Fruit fly (Drosophila melanogaster): Measurements from ENCODE around the gene CG14298.

The CG14298 gene

DNA sequence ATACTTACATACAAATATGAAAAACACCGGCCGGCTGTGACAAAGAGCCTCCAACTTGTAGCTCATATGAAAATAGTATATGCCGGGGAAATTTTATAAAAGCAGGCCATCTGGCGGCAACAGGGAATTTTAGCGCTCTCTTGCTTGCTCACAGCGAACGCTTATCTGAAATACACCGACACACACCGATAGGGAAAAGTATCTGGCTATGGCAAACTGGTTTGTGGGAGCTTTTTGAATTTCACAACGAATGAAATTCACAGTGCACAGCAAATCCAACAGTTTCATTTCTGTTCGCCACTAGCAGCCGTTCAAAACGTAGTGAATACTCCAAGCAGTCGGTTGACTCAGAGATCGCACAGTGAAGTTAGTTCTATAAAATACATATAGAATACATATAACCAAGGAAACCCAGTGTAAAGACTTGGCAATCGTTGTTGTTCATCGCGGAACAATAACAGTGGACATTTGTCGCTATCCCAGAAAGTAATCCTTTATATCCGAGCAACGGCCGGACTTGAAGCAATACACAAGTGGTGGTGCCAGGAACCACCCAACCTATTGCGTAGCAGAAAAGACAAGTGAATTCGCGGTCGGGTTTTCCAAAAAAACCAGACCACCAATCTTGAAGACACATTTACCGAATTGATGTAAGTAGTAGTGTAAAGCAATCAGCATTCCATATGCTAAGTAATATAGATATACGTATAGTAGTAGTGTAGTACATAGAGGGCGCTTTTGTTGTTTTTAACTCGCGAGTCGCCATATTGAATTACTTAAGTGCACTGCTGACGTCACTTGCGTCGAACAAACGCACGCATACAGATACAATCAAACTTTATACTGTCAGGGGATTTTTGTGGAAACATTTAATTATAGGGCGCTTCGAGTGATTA, 42.9 kb downstream of the CG14298 start (continued):
- TF ChIP-seq pan (optimal IDR thresholded peaks at IDR 0.05): no peak
- no peak for TF ChIP-seq pan (GFP tag; optimal IDR thresholded peaks at IDR 0.05 in 1 of 2, IDR thresholded peaks at IDR 0.05 in 1 of 2)
- TF ChIP-seq Antp (GFP tag; optimal IDR thresholded peaks at IDR 0.05): no peak
- TF ChIP-seq gro (GFP tag; optimal IDR thresholded peaks at IDR 0.05): no peak
- TF ChIP-seq wek (GFP tag; optimal IDR thresholded peaks at IDR 0.05): no peak
- no peak for TF ChIP-seq bcd (GFP tag; optimal IDR thresholded peaks at IDR 0.05)
- TF ChIP-seq Sry-β (GFP tag; optimal IDR thresholded peaks at IDR 0.05): no peak
- peak; percentile 34 for TF ChIP-seq B-H2 (GFP tag; optimal IDR thresholded peaks at IDR 0.05)
- TF ChIP-seq mirr (GFP tag; optimal IDR thresholded peaks at IDR 0.05): peak; percentile 49
- no peak for TF ChIP-seq chif (GFP tag; optimal IDR thresholded peaks at IDR 0.05)
- no peak for TF ChIP-seq gcm (GFP tag; optimal IDR thresholded peaks at IDR 0.05)
- no peak for TF ChIP-seq hb (GFP tag; IDR thresholded peaks at IDR 0.05; ENCODE audit: partially characterized antibody)
- TF ChIP-seq dati (GFP tag; IDR thresholded peaks at IDR 0.05): no peak
- TF ChIP-seq danr (GFP tag; IDR thresholded peaks at IDR 0.05): no peak
- no peak for TF ChIP-seq CG5953 (GFP tag; IDR thresholded peaks at IDR 0.05)
- no peak for TF ChIP-seq gsb (GFP tag; IDR thresholded peaks at IDR 0.05)
- TF ChIP-seq ac (GFP tag; optimal IDR thresholded peaks at IDR 0.05): no peak
- no peak for TF ChIP-seq dimm (GFP tag; IDR thresholded peaks at IDR 0.05)
- no peak for TF ChIP-seq CG10209 (GFP tag; optimal IDR thresholded peaks at IDR 0.05)
- TF ChIP-seq Hmx (GFP tag; optimal IDR thresholded peaks at IDR 0.05): no peak
- no peak for TF ChIP-seq tna (GFP tag; IDR thresholded peaks at IDR 0.05; ENCODE audit: partially characterized antibody)
- TF ChIP-seq CG32532 (GFP tag; IDR thresholded peaks at IDR 0.05): peak; percentile 39; the same call in 1 of the 2 replicates
- TF ChIP-seq al (GFP tag; IDR thresholded peaks at IDR 0.05): no peak
- TF ChIP-seq crol (GFP tag; IDR thresholded peaks at IDR 0.05): no peak
- TF ChIP-seq Xrp1 (GFP tag; IDR thresholded peaks at IDR 0.05): peak; percentile 96
- TF ChIP-seq stwl (tag; optimal IDR thresholded peaks at IDR 0.05): no peak
- TF ChIP-seq CG9215 (GFP tag; IDR thresholded peaks at IDR 0.05): no peak
- TF ChIP-seq Bdp1 (GFP tag; optimal IDR thresholded peaks at IDR 0.05): no peak
- no peak for TF ChIP-seq Rx (GFP tag; IDR thresholded peaks at IDR 0.05)
- no peak for TF ChIP-seq gsb-n (tag; optimal IDR thresholded peaks at IDR 0.05)
- no peak for TF ChIP-seq ERR (GFP tag; optimal IDR thresholded peaks at IDR 0.05)
- TF ChIP-seq CG9817 (tag; optimal IDR thresholded peaks at IDR 0.05): no peak
- TF ChIP-seq CG4424 (GFP tag; optimal IDR thresholded peaks at IDR 0.05): no peak
- no peak for TF ChIP-seq ATbp (GFP tag; optimal IDR thresholded peaks at IDR 0.05)
- TF ChIP-seq Jarid2 (GFP tag; optimal IDR thresholded peaks at IDR 0.05): peak; percentile 71
- no peak for TF ChIP-seq CG8359 (GFP tag; optimal IDR thresholded peaks at IDR 0.05; ENCODE audit: borderline replicate concordance)
- no peak for TF ChIP-seq pzg (GFP tag; optimal IDR thresholded peaks at IDR 0.05)
- TF ChIP-seq CG10654 (GFP tag; optimal IDR thresholded peaks at IDR 0.05): no peak
- TF ChIP-seq CG6254 (GFP tag; optimal IDR thresholded peaks at IDR 0.05): no peak
- no peak for TF ChIP-seq ro (GFP tag; IDR thresholded peaks at IDR 0.05)
- no peak for TF ChIP-seq Hsf (GFP tag; optimal IDR thresholded peaks at IDR 0.05)
- TF ChIP-seq bigmax (GFP tag; optimal IDR thresholded peaks at IDR 0.05): no peak
- TF ChIP-seq run (tag; optimal IDR thresholded peaks at IDR 0.05): no peak
- TF ChIP-seq B-H1 (GFP tag; IDR thresholded peaks at IDR 0.05): no peak
- TF ChIP-seq Vsx1 (GFP tag; optimal IDR thresholded peaks at IDR 0.05): no peak
- peak; percentile 93 for TF ChIP-seq CG2199 (GFP tag; IDR thresholded peaks at IDR 0.05)
- TF ChIP-seq cad (GFP tag; optimal IDR thresholded peaks at IDR 0.05): no peak
- TF ChIP-seq mam (GFP tag; optimal IDR thresholded peaks at IDR 0.05): no peak
- no peak for TF ChIP-seq jumu (GFP tag; optimal IDR thresholded peaks at IDR 0.05)
- peak; percentile 68 for TF ChIP-seq Fer1 (GFP tag; optimal IDR thresholded peaks at IDR 0.05)
